Worm (Caenorhabditis elegans) whole organism, L3 larva: ENCODE data around the gene latd-1.
A peak's percentile ranks its signal among the peaks of the same experiment; 100 is the strongest.

Experiments
- ZK546.5 ChIP-seq: sonication (generic microtip); optimal IDR thresholded peaks from 2 replicates; lab custom pipeline; 2017; ENCODE audit warnings: missing biosample characterization, missing genetic modification characterization
- aly-2 ChIP-seq: fragments of 150-350 bp; optimal IDR thresholded peaks from 2 replicates; lab custom pipeline; 2014; ENCODE audit warnings: missing biosample characterization, missing genetic modification characterization
- ama-1 ChIP-seq: fragments of 150-350 bp; optimal IDR thresholded peaks from 2 replicates; lab custom pipeline; 2018
- ceh-9 ChIP-seq: sonication (generic microtip); optimal IDR thresholded peaks from 2 replicates; lab custom pipeline; 2018; ENCODE audit warnings: missing biosample characterization, missing genetic modification characterization
- daf-12 ChIP-seq: fragments of 150-350 bp; optimal IDR thresholded peaks from 2 replicates; lab custom pipeline; 2014; ENCODE audit warnings: missing biosample characterization, missing genetic modification reagents, missing genetic modification characterization
- egl-27 ChIP-seq: sonication (generic microtip); optimal IDR thresholded peaks from 4 replicates; lab custom pipeline; 2017; ENCODE audit warnings: missing biosample characterization, missing genetic modification reagents, missing genetic modification characterization
- egl-5 ChIP-seq: fragments of 150-350 bp; optimal IDR thresholded peaks from 2 replicates; lab custom pipeline; 2017; ENCODE audit warnings: missing biosample characterization, missing genetic modification reagents, missing genetic modification characterization, inconsistent platforms
- elt-2 ChIP-seq: sonication (generic microtip); optimal IDR thresholded peaks from 2 replicates; lab custom pipeline; 2016; ENCODE audit warnings: missing genetic modification reagents, mild to moderate bottlenecking, missing genetic modification characterization, missing compliant biosample characterization
- elt-3 ChIP-seq, 3 experiments: fragments of 150-350 bp in 1 of 3; sonication (generic microtip) in 2 of 3; optimal IDR thresholded peaks; 2 replicates in 2 of 3; 4 replicates in 1 of 3; lab custom pipeline; 2014 to 2017; ENCODE audit warnings: missing biosample characterization in 3 of 3, missing genetic modification characterization in 3 of 3
- fkh-10 ChIP-seq: sonication (generic microtip); optimal IDR thresholded peaks from 2 replicates; lab custom pipeline; 2017; ENCODE audit warnings: missing biosample characterization, missing genetic modification reagents, missing genetic modification characterization
- fkh-2 ChIP-seq: fragments of 150-350 bp; optimal IDR thresholded peaks from 2 replicates; lab custom pipeline; 2014; ENCODE audit warnings: missing biosample characterization, missing genetic modification reagents, missing genetic modification characterization
- fos-1 ChIP-seq: fragments of 150-350 bp; optimal IDR thresholded peaks from 2 replicates; lab custom pipeline; 2014; ENCODE audit warnings: missing biosample characterization, missing genetic modification characterization
- lin-39 ChIP-seq: fragments of 150-350 bp; optimal IDR thresholded peaks from 2 replicates; lab custom pipeline; 2018; ENCODE audit warnings: missing biosample characterization, missing genetic modification reagents, missing genetic modification characterization
- mdl-1 ChIP-seq: fragments of 150-350 bp; optimal IDR thresholded peaks from 2 replicates; lab custom pipeline; 2014; ENCODE audit warnings: missing biosample characterization, missing genetic modification characterization
- nfya-1 ChIP-seq: sonication (generic microtip); optimal IDR thresholded peaks from 2 replicates; lab custom pipeline; 2017; ENCODE audit warnings: missing genetic modification characterization, mild to moderate bottlenecking, missing compliant biosample characterization, antibody characterized with exemption, moderate library complexity; ENCODE audit not compliant: insufficient read depth
- nhr-11 ChIP-seq: fragments of 150-350 bp; optimal IDR thresholded peaks from 2 replicates; lab custom pipeline; 2014; ENCODE audit warnings: missing biosample characterization, missing genetic modification characterization
- nhr-12 ChIP-seq: fragments of 150-350 bp; optimal IDR thresholded peaks from 2 replicates; lab custom pipeline; 2014; ENCODE audit warnings: missing biosample characterization, missing genetic modification characterization
- nhr-23 ChIP-seq: fragments of 150-350 bp; optimal IDR thresholded peaks from 2 replicates; lab custom pipeline; 2014; ENCODE audit warnings: missing biosample characterization, missing genetic modification reagents, missing genetic modification characterization
- nhr-237 ChIP-seq: fragments of 150-350 bp; optimal IDR thresholded peaks from 2 replicates; lab custom pipeline; 2014; ENCODE audit warnings: missing biosample characterization, missing genetic modification characterization
- nhr-28 ChIP-seq: fragments of 150-350 bp; optimal IDR thresholded peaks from 2 replicates; lab custom pipeline; 2014; ENCODE audit warnings: missing biosample characterization, missing genetic modification characterization
- nhr-43 ChIP-seq: sonication (generic microtip); optimal IDR thresholded peaks from 2 replicates; lab custom pipeline; 2016; ENCODE audit warnings: mild to moderate bottlenecking, missing genetic modification characterization, missing compliant biosample characterization; ENCODE audit not compliant: poor library complexity, severe bottlenecking
- nhr-67 ChIP-seq: fragments of 150-350 bp; optimal IDR thresholded peaks from 2 replicates; lab custom pipeline; 2014; ENCODE audit warnings: missing biosample characterization, missing genetic modification characterization
- nhr-76 ChIP-seq: fragments of 150-350 bp; sonication (generic microtip); optimal IDR thresholded peaks from 5 replicates; lab custom pipeline; 2014; ENCODE audit warnings: missing biosample characterization, missing genetic modification characterization
- nhr-77 ChIP-seq: fragments of 150-350 bp; optimal IDR thresholded peaks from 2 replicates; lab custom pipeline; 2014; ENCODE audit warnings: missing biosample characterization, missing genetic modification characterization
- pha-4 ChIP-seq: fragments of 150-350 bp; optimal IDR thresholded peaks from 2 replicates; lab custom pipeline; 2014; ENCODE audit warnings: missing biosample characterization, missing genetic modification reagents, missing genetic modification characterization
- sea-2 ChIP-seq: fragments of 150-350 bp; sonication (generic microtip); optimal IDR thresholded peaks from 4 replicates; lab custom pipeline; 2014; ENCODE audit warnings: missing biosample characterization, missing genetic modification reagents, missing genetic modification characterization
- skn-1 ChIP-seq: fragments of 150-350 bp; optimal IDR thresholded peaks from 2 replicates; lab custom pipeline; 2014; ENCODE audit warnings: missing biosample characterization, missing genetic modification characterization
- snpc-4 ChIP-seq: fragments of 150-350 bp; optimal IDR thresholded peaks from 2 replicates; lab custom pipeline; 2014; ENCODE audit warnings: missing biosample characterization, missing genetic modification characterization
- tbx-2 ChIP-seq: sonication (generic microtip); optimal IDR thresholded peaks from 2 replicates; lab custom pipeline; 2016; ENCODE audit warnings: mild to moderate bottlenecking, missing genetic modification characterization, missing compliant biosample characterization
- unc-62 ChIP-seq: fragments of 150-350 bp; sonication (generic microtip); optimal IDR thresholded peaks from 4 replicates; lab custom pipeline; 2014; ENCODE audit warnings: missing biosample characterization, missing genetic modification reagents, missing genetic modification characterization
- zag-1 ChIP-seq: fragments of 150-350 bp; optimal IDR thresholded peaks from 2 replicates; lab custom pipeline; 2014; ENCODE audit warnings: missing biosample characterization, missing genetic modification characterization
- ztf-11 ChIP-seq: fragments of 150-350 bp; optimal IDR thresholded peaks from 2 replicates; lab custom pipeline; 2014; ENCODE audit warnings: missing biosample characterization, missing genetic modification characterization

Gene latd-1

ce11 chrX:7897690-7898089 is at the start of gene latd-1:
Gene latd-1 (minus strand): TSS chrX:7897790.
- TF ChIP-seq ama-1 (lab: Kevin White, UChicago): no peak
- no peak for TF ChIP-seq nfya-1 (tag; lab: Kevin White, UChicago)
- TF ChIP-seq aly-2 (tag; lab: Kevin White, UChicago): no peak
- TF ChIP-seq lin-39 (tag; lab: Kevin White, UChicago): no peak
- TF ChIP-seq elt-3 (tag; optimal IDR thresholded peaks at IDR 0.05; lab: Kevin White, UChicago): no peak
- TF ChIP-seq fos-1 (tag; lab: Kevin White, UChicago): no peak
- TF ChIP-seq nhr-12 (tag; lab: Kevin White, UChicago): no peak
- TF ChIP-seq fkh-2: no peak

ce11 chrX:7945438-7945837 is 47.8 kb upstream of the latd-1 start:
- peak; percentile 69 for TF ChIP-seq egl-5
- no peak for TF ChIP-seq nhr-43 (tag; lab: Kevin White, UChicago)

ce11 chrX:7944999-7945398 is 47.4 kb upstream of the latd-1 start, which contains the start of gene tnt-3:
Gene tnt-3 (minus strand): TSS chrX:7945099.
- TF ChIP-seq nhr-76 (tag; lab: Kevin White, UChicago) (no peak), unc-62 (GFP tag; lab: Kevin White, UChicago) (no peak), nhr-43 (tag; lab: Kevin White, UChicago) (no peak), elt-3 (tag; optimal IDR thresholded peaks at IDR 0.05; lab: Kevin White, UChicago) (no peak), skn-1 (no peak), pha-4 (tag; lab: Kevin White, UChicago) (no peak), nhr-77 (tag; lab: Kevin White, UChicago) (no peak), mdl-1 (tag; lab: Kevin White, UChicago) (no peak), nhr-67 (no peak), sea-2 (GFP tag; lab: Kevin White, UChicago) (no peak)

- TF ChIP-seq zag-1 (no peak), nhr-77 (tag; lab: Kevin White, UChicago) (no peak), snpc-4 (tag; lab: Kevin White, UChicago) (no peak)
- TF ChIP-seq, all 47 proteins: peak for 0
Observed at ce11 chrX:7942675-7943074, 45.1 kb upstream of the latd-1 start.

- TF ChIP-seq unc-62 (GFP tag; lab: Kevin White, UChicago) (no peak), nfya-1 (tag; lab: Kevin White, UChicago) (no peak), elt-2 (tag; lab: Kevin White, UChicago) (no peak), nhr-23 (tag; lab: Kevin White, UChicago) (no peak), ztf-11 (no peak), nhr-237 (no peak), aly-2 (tag; lab: Kevin White, UChicago) (no peak), snpc-4 (tag; lab: Kevin White, UChicago) (no peak), egl-27 (no peak)
Observed at ce11 chrX:7932453-7932852, 34.9 kb upstream of the latd-1 start.

ce11 chrX:7930450-7930849 is 32.9 kb upstream of the latd-1 start, which contains the start of gene zig-3:
Gene zig-3 (plus strand): TSS chrX:7930750.
- TF ChIP-seq pha-4 (tag; lab: Kevin White, UChicago): no peak
- TF ChIP-seq ceh-9 (tag; lab: Kevin White, UChicago): no peak
- no peak for TF ChIP-seq nhr-28 (tag; lab: Kevin White, UChicago)
- no peak for TF ChIP-seq nhr-12 (tag; lab: Kevin White, UChicago)
- no peak for TF ChIP-seq ztf-11
- no peak for TF ChIP-seq fkh-10 (GFP tag; lab: Kevin White, UChicago)
- TF ChIP-seq elt-2 (tag; lab: Kevin White, UChicago): no peak
- no peak for TF ChIP-seq fkh-2
- TF ChIP-seq nhr-11: no peak
- no peak for TF ChIP-seq elt-3 (tag; optimal IDR thresholded peaks at IDR 0.05; lab: Kevin White, UChicago)
- no peak for TF ChIP-seq nhr-76 (tag; lab: Kevin White, UChicago)
- no peak for TF ChIP-seq ZK546.5 (tag; lab: Kevin White, UChicago)
- no peak for TF ChIP-seq nhr-237
- TF ChIP-seq nhr-77 (tag; lab: Kevin White, UChicago): no peak
- no peak for TF ChIP-seq daf-12 (tag; lab: Kevin White, UChicago)
- TF ChIP-seq lin-39 (tag; lab: Kevin White, UChicago): no peak
- no peak for TF ChIP-seq nhr-23 (tag; lab: Kevin White, UChicago)
- no peak for TF ChIP-seq snpc-4 (tag; lab: Kevin White, UChicago)
- TF ChIP-seq tbx-2: no peak
- no peak for TF ChIP-seq aly-2 (tag; lab: Kevin White, UChicago)
- TF ChIP-seq, all 47 proteins: peak for 0
